Fruit fly (Drosophila melanogaster) whole organism, wandering third instar larva: ENCODE data around the gene NitFhit.

Experiments
- Dif ChIP-seq: fragments of 200-275, 200-300 bp; sonication (Bioruptor generic); optimal IDR thresholded peaks from 2 replicates; lab custom pipeline; 2018; ENCODE audit warnings: missing biosample characterization, missing genetic modification characterization; ENCODE audit not compliant: partially characterized antibody
- Myc ChIP-seq: fragments of >200 bp; optimal IDR thresholded peaks from 2 replicates; lab custom pipeline; 2017
- Vsx2 ChIP-seq: fragments of 200-300, 225-300 bp; sonication (Bioruptor generic); optimal IDR thresholded peaks from 2 replicates; lab custom pipeline; 2018; ENCODE audit warnings: missing biosample characterization, missing genetic modification characterization; ENCODE audit not compliant: partially characterized antibody
- ey ChIP-seq: fragments of 200-800 bp; sonication (Bioruptor generic); optimal IDR thresholded peaks from 2 replicates; lab custom pipeline; 2016; ENCODE audit warnings: missing biosample characterization, missing genetic modification characterization
- fru ChIP-seq: fragments of 200-800 bp; sonication (Bioruptor generic); optimal IDR thresholded peaks from 3 replicates; lab custom pipeline; 2016; ENCODE audit warnings: missing biosample characterization, mild to moderate bottlenecking, missing genetic modification characterization
- lola ChIP-seq: fragments of >200 bp; optimal IDR thresholded peaks from 2 replicates; lab custom pipeline; 2017; ENCODE audit warnings: missing biosample characterization, missing genetic modification characterization

DNA sequence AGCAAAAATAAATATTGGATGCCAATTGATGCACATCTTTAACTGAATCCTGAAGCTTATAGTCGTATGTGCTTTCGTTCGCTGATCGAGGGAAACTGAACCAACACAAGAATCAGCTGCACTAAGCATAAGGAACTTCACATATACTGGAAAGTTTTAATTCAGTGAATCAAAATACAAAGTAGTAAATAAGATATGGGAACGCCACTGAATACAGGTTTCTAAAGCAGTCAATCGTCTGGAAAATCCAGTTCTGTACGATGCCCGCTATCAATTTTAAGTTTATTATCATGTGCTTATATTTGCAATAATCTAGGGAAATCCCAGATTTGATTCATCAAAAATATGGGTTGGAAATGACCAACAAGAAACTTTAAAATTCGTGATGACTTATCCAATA, 28.7 kb downstream of the NitFhit start, which contains the start of gene CG34454:
- no peak for TF ChIP-seq ey
- TF ChIP-seq Myc (lab: Kevin White, UChicago) = no peak
- TF ChIP-seq Dif = no peak
- no peak for TF ChIP-seq fru (GFP tag; lab: Kevin White, UChicago)
- TF ChIP-seq lola = no peak
- TF ChIP-seq Vsx2 (GFP tag; lab: Kevin White, UChicago) = no peak
